Worm (Caenorhabditis elegans) whole organism, young adult: ENCODE measurements around the gene gur-5.

ENCODE experiments used
- Y53F4B.3 ChIP-seq: fragments of 200-800 bp; sonication (Bioruptor generic); IDR thresholded peaks from 2 replicates; pipeline ENCODE4 v1.3.6; 2022; ENCODE audit warnings: missing genetic modification reagents, missing genetic modification characterization, missing compliant biosample characterization
- Y53G8AR.9 ChIP-seq: fragments of 200-800 bp; sonication (Bioruptor generic); conservative IDR thresholded peaks from 2 replicates; pipeline ENCODE4 v1.3.6; 2022; ENCODE audit warnings: missing genetic modification reagents, missing genetic modification characterization, missing compliant biosample characterization
- ama-1 ChIP-seq, 3 experiments: fragments of 150-350 bp in 1 of 3; sonication (generic microtip) in 2 of 3; optimal IDR thresholded peaks; 2 replicates each; lab custom pipeline; 2014 to 2018; ENCODE audit warnings: missing biosample characterization in 2 of 3, missing genetic modification characterization in 2 of 3, missing genetic modification reagents in 2 of 3
- cebp-2 ChIP-seq: fragments of 200-800 bp; sonication (Bioruptor generic); IDR thresholded peaks from 2 replicates; pipeline ENCODE4 v1.3.6; 2022; ENCODE audit warnings: missing genetic modification characterization, missing compliant biosample characterization
- hmg-20 ChIP-seq: fragments of 200-800 bp; sonication (Bioruptor generic); IDR thresholded peaks from 2 replicates; pipeline ENCODE4 v1.3.6; 2022; ENCODE audit warnings: missing genetic modification reagents, missing genetic modification characterization, missing compliant biosample characterization
- let-526 ChIP-seq: fragments of 200-800 bp; sonication (Bioruptor generic); IDR thresholded peaks from 2 replicates; pipeline ENCODE4 v1.3.6; 2022; ENCODE audit warnings: missing genetic modification reagents, missing genetic modification characterization, missing compliant biosample characterization
- lin-54 ChIP-seq: fragments of 200-800 bp; sonication (Bioruptor generic); optimal IDR thresholded peaks from 2 replicates; lab custom pipeline; 2018; ENCODE audit warnings: mild to moderate bottlenecking, missing genetic modification characterization, missing compliant biosample characterization
- nhr-179 ChIP-seq: sonication (generic microtip); optimal IDR thresholded peaks from 2 replicates; lab custom pipeline; 2016; ENCODE audit warnings: mild to moderate bottlenecking, missing genetic modification characterization, missing compliant biosample characterization
- nhr-90 ChIP-seq: sonication (generic microtip); optimal IDR thresholded peaks from 2 replicates; lab custom pipeline; 2016; ENCODE audit warnings: missing genotype, mild to moderate bottlenecking, missing genetic modification characterization, missing compliant biosample characterization
- snpc-1.1 ChIP-seq: sonication (generic microtip); optimal IDR thresholded peaks from 2 replicates; lab custom pipeline; 2017; ENCODE audit warnings: missing genetic modification characterization, mild to moderate bottlenecking, missing compliant biosample characterization, antibody characterized with exemption, moderate library complexity, missing genotype, missing genetic modification reagents; ENCODE audit not compliant: insufficient read depth
- xnd-1 ChIP-seq: sonication (generic microtip); optimal IDR thresholded peaks from 2 replicates; lab custom pipeline; 2016; ENCODE audit warnings: missing genotype, missing genetic modification reagents, missing genetic modification characterization, missing compliant biosample characterization
- ztf-26 ChIP-seq: sonication (generic microtip); optimal IDR thresholded peaks from 2 replicates; lab custom pipeline; 2017; ENCODE audit warnings: missing genetic modification characterization, missing compliant biosample characterization
- ztf-3 ChIP-seq: fragments of 200-800 bp; sonication (Bioruptor generic); optimal IDR thresholded peaks from 2 replicates; lab custom pipeline; 2018; ENCODE audit warnings: mild to moderate bottlenecking, missing genetic modification characterization, missing compliant biosample characterization
- ztf-6 ChIP-seq: fragments of 200-800 bp; sonication (Bioruptor generic); IDR thresholded peaks from 2 replicates; pipeline ENCODE4 v1.3.6; 2022; ENCODE audit warnings: missing genetic modification reagents, missing genetic modification characterization, missing compliant biosample characterization

ce11 chrII:5307203-5307602 lies 22.1 kb downstream of the gur-5 start:
- TF ChIP-seq ztf-6 (no peak), nhr-90 (no peak), ama-1 (optimal IDR thresholded peaks at IDR 0.05; lab: Kevin White, UChicago) (no peak), ama-1 (GFP tag; optimal IDR thresholded peaks at IDR 0.05; lab: Kevin White, UChicago) (no peak), lin-54 (GFP tag; lab: Kevin White, UChicago) (no peak), nhr-179 (no peak), Y53F4B.3 (GFP tag; lab: Robert Waterston, UW) (no peak), snpc-1.1 (no peak), ztf-3 (no peak), hmg-20 (no peak), xnd-1 (tag; lab: Kevin White, UChicago) (no peak), Y53G8AR.9 (GFP tag; lab: Robert Waterston, UW) (no peak), cebp-2 (GFP tag; lab: Robert Waterston, UW) (no peak), let-526 (GFP tag; lab: Robert Waterston, UW) (no peak), ztf-26 (tag; lab: Kevin White, UChicago) (no peak)
